Fruit fly (Drosophila melanogaster): ENCODE measurements around the gene CDase.
A peak's percentile ranks its signal among the peaks of the same experiment; 100 is the strongest.

Gene CDase

DNA sequence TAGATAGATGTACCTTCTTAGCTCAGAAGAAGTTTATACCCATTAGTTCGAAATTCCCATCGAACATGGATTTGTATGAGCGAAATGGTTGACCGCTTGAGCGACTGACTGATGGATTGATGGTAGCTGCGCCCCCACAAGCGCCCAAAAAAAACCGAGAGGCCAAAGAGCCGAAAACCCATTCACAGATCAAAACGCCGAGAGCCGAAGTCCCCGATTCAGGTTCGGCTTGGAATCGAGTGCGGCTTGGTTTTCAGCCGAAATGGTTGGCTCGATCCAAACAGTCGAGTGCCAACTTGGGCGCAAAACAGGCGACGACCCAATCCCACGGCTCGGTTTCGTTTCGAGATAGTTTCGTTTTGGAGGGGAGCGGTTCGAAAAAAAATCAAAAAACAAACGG, 866 bp downstream of the CDase start:
- no peak for TF ChIP-seq Hr96 (GFP tag; optimal IDR thresholded peaks at IDR 0.05)
- no peak for TF ChIP-seq bab1 (GFP tag; optimal IDR thresholded peaks at IDR 0.05)
- no peak for TF ChIP-seq Clk (GFP tag; optimal IDR thresholded peaks at IDR 0.05)
- no peak for TF ChIP-seq kay (GFP tag; ENCODE audit: borderline replicate concordance)
- no peak for TF ChIP-seq CG1620 (GFP tag; optimal IDR thresholded peaks at IDR 0.05)
- no peak for TF ChIP-seq CG7101 (tag; optimal IDR thresholded peaks at IDR 0.05)
- no peak for TF ChIP-seq tj (GFP tag; optimal IDR thresholded peaks at IDR 0.05)
- no peak for TF ChIP-seq ovo (GFP tag; optimal IDR thresholded peaks at IDR 0.05)
- no peak for TF ChIP-seq cnc (optimal IDR thresholded peaks at IDR 0.05)
- no peak for TF ChIP-seq CG11617 (GFP tag; optimal IDR thresholded peaks at IDR 0.05)
- TF ChIP-seq CG33017 (tag; optimal IDR thresholded peaks at IDR 0.05), result no peak
- no peak for TF ChIP-seq pad (GFP tag; optimal IDR thresholded peaks at IDR 0.05)
- TF ChIP-seq cic (GFP tag; optimal IDR thresholded peaks at IDR 0.05), result no peak
- TF ChIP-seq CG14711 (tag; optimal IDR thresholded peaks at IDR 0.05), result no peak
- TF ChIP-seq CG5204 (GFP tag; optimal IDR thresholded peaks at IDR 0.05), result no peak

DNA sequence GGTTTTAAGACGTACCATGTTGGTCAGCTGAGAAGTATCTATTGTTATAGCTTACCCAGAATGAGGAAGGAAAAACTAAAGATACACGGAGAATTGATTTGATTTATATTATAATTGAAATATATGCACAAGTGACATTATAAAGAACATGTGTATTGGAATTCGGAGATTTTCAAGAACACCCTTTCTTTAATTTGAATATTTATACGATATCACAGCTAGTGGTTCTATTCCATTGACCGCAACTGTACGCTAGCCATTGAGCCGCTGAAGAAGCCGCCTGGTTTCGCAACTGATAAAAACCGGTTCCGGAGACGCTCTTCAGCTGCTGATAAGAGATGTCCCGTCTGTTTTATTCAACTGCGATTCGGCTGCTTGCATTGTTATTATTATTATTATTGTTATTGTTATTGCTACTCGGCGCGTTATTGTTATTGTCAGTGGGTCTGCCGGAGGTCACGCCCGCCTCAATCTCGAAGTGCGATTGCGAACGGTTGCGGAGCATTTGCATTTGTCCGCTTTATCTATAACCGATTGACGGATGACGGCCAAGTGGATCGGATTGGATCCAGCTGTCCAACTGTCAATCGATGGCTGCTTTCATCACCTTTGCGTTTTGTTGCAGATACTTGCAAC, 2.4 kb downstream of the CDase start:
- TF ChIP-seq cnc (optimal IDR thresholded peaks at IDR 0.05) (no peak), CG1620 (GFP tag; optimal IDR thresholded peaks at IDR 0.05) (no peak), ovo (GFP tag; optimal IDR thresholded peaks at IDR 0.05) (no peak), cic (GFP tag; optimal IDR thresholded peaks at IDR 0.05) (no peak), kay (GFP tag; ENCODE audit: borderline replicate concordance) (no peak), Crg-1 (GFP tag; optimal IDR thresholded peaks at IDR 0.05) (no peak), CG5204 (GFP tag; optimal IDR thresholded peaks at IDR 0.05) (no peak), CG7045 (GFP tag; optimal IDR thresholded peaks at IDR 0.05) (no peak), bab1 (GFP tag; optimal IDR thresholded peaks at IDR 0.05) (no peak), pad (GFP tag; optimal IDR thresholded peaks at IDR 0.05) (no peak), toe (GFP tag; optimal IDR thresholded peaks at IDR 0.05) (no peak), CG33017 (tag; optimal IDR thresholded peaks at IDR 0.05) (no peak), tj (GFP tag; optimal IDR thresholded peaks at IDR 0.05) (no peak), Hr96 (GFP tag; optimal IDR thresholded peaks at IDR 0.05) (no peak), CG7101 (tag; optimal IDR thresholded peaks at IDR 0.05) (no peak), Clk (GFP tag; optimal IDR thresholded peaks at IDR 0.05) (no peak), Mnt (GFP tag; optimal IDR thresholded peaks at IDR 0.05) (no peak)

DNA sequence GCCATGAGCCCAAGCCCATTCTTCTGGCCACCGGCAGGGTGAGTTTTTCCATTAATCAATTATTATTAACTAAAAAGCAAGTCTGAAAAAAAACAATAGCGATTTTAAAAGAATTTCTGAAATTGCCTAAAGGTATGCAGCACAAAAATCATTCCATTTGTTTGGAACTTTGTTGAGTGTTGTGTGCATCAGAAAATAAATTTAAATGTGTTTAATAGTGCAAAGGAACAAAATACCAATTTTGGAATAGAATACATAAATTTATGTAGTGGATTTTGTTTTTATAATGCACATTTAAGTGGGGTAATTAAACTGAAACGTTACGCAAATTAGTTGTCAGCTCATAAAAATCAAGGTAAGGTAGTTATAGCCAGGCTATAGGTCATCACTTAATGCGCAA, 4.9 kb downstream of the CDase start:
- TF ChIP-seq Hr96 (GFP tag; optimal IDR thresholded peaks at IDR 0.05), result no peak
- no peak for TF ChIP-seq CG7045 (GFP tag; optimal IDR thresholded peaks at IDR 0.05)
- TF ChIP-seq CG33017 (tag; optimal IDR thresholded peaks at IDR 0.05), result no peak
- no peak for TF ChIP-seq kay (GFP tag; ENCODE audit: borderline replicate concordance)
- no peak for TF ChIP-seq ovo (GFP tag; optimal IDR thresholded peaks at IDR 0.05)
- TF ChIP-seq CG11617 (GFP tag; optimal IDR thresholded peaks at IDR 0.05), result no peak
- TF ChIP-seq toe (GFP tag; optimal IDR thresholded peaks at IDR 0.05), result no peak
- no peak for TF ChIP-seq CG1620 (GFP tag; optimal IDR thresholded peaks at IDR 0.05)
- TF ChIP-seq CG5204 (GFP tag; optimal IDR thresholded peaks at IDR 0.05), result no peak
- TF ChIP-seq tj (GFP tag; optimal IDR thresholded peaks at IDR 0.05), result no peak
- no peak for TF ChIP-seq CG7101 (tag; optimal IDR thresholded peaks at IDR 0.05)
- TF ChIP-seq Crg-1 (GFP tag; optimal IDR thresholded peaks at IDR 0.05), result no peak

DNA sequence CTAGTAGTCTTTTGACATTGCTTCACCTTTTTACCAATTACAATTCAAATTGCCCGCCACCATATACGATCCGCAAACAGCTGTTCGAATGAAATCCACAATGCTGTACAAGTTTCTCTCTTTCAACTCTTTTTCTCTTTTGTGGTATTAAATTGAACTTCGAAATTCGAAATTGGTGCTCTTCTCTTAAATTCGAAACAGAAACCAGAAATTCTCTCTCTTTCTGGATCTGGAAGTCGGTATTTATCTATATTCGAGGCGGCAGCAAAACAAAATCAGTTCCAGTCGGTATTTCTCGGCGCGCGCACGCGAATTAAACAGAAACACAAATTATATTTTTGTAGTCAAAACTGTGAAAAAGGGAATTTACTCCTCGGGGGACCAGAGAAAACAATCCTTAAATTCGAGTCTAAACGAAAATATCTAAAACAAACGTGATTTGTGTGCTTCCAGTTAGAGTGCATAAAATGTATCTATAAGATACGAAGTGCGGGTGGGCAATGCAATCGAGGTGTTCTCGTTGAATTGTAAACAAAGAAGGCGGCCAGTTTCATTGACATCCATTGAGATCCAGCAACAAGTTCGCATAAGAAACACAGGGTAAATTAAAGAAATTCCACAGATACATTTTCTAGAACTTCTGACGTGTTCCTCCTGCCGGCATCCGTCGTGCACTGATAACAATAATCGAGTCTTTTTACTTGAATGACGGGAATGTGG, 6.6 kb downstream of the CDase start, which contains the start of gene PH4alphaEFB:
PH4alphaEFB (plus strand) TSS at position 276 of the 720 bp plus-strand sequence.
- TF ChIP-seq cnc (optimal IDR thresholded peaks at IDR 0.05) (no peak), pad (GFP tag; optimal IDR thresholded peaks at IDR 0.05) (no peak), CG7101 (tag; optimal IDR thresholded peaks at IDR 0.05) (no peak), CG11617 (GFP tag; optimal IDR thresholded peaks at IDR 0.05) (peak; percentile 7), bab1 (GFP tag; optimal IDR thresholded peaks at IDR 0.05) (peak; percentile 18), kay (GFP tag; ENCODE audit: borderline replicate concordance) (peak; percentile 74), CG12768 (GFP tag; optimal IDR thresholded peaks at IDR 0.05) (no peak), CG33017 (tag; optimal IDR thresholded peaks at IDR 0.05) (no peak), toe (GFP tag; optimal IDR thresholded peaks at IDR 0.05) (no peak), Mnt (GFP tag; optimal IDR thresholded peaks at IDR 0.05) (peak; percentile 11), Clk (GFP tag; optimal IDR thresholded peaks at IDR 0.05) (no peak), tj (GFP tag; optimal IDR thresholded peaks at IDR 0.05) (peak; percentile 30), CG5204 (GFP tag; optimal IDR thresholded peaks at IDR 0.05) (no peak), CG1620 (GFP tag; optimal IDR thresholded peaks at IDR 0.05) (no peak), CG7045 (GFP tag; optimal IDR thresholded peaks at IDR 0.05) (no peak), Crg-1 (GFP tag; optimal IDR thresholded peaks at IDR 0.05) (no peak)

DNA sequence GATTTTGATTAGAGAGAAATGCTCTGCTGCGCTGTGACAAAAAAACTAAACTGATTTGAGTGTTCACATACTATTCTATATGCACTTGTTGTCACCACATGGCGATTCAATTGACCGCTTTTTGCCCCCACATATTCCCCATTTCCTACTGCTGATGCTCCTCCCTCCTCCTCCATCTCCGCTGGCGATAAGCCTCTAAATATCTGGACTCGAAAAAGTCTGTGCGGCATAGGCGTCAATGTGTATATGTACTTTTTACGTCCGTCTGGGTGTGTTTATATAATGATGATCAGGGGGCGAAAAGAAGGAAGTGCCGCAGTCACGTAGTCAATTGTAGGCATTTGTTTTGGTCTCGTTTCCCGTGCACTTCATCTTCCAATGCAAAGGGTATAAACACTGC, 7.2 kb downstream of the CDase start:
- TF ChIP-seq CG12768 (GFP tag; optimal IDR thresholded peaks at IDR 0.05), result peak; percentile 54
- no peak for TF ChIP-seq CG11617 (GFP tag; optimal IDR thresholded peaks at IDR 0.05)
- TF ChIP-seq CG33017 (tag; optimal IDR thresholded peaks at IDR 0.05), result no peak
- TF ChIP-seq cic (GFP tag; optimal IDR thresholded peaks at IDR 0.05), result peak; percentile 76
- peak; percentile 14 for TF ChIP-seq Mnt (GFP tag; optimal IDR thresholded peaks at IDR 0.05)

DNA sequence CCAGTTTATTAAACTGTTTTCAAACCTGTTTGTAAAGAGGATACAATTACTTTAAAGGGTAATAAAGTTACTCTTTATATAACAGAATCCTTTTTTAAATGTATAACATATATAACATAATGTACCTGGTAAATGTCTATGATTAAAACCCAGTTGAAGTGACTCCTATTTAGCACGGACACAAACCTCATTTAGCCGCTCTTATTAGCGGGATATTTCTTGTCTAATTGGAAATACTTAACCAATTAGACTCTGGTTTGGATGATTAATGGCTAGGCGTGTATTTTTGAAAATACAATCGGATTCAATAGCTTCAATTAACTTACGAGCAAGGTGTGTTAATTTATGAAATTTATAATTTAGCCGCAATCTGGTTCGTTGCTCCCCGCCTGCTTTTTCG, 7.7 kb downstream of the CDase start:
- TF ChIP-seq CG1620 (GFP tag; optimal IDR thresholded peaks at IDR 0.05) (no peak), CG12768 (GFP tag; optimal IDR thresholded peaks at IDR 0.05) (no peak), CG11617 (GFP tag; optimal IDR thresholded peaks at IDR 0.05) (no peak), kay (GFP tag; ENCODE audit: borderline replicate concordance) (no peak), CG5204 (GFP tag; optimal IDR thresholded peaks at IDR 0.05) (no peak), Crg-1 (GFP tag; optimal IDR thresholded peaks at IDR 0.05) (no peak), Hr96 (GFP tag; optimal IDR thresholded peaks at IDR 0.05) (no peak), tj (GFP tag; optimal IDR thresholded peaks at IDR 0.05) (no peak), CG7045 (GFP tag; optimal IDR thresholded peaks at IDR 0.05) (no peak), Mnt (GFP tag; optimal IDR thresholded peaks at IDR 0.05) (no peak), Clk (GFP tag; optimal IDR thresholded peaks at IDR 0.05) (no peak), bab1 (GFP tag; optimal IDR thresholded peaks at IDR 0.05) (no peak), toe (GFP tag; optimal IDR thresholded peaks at IDR 0.05) (no peak), CG14711 (tag; optimal IDR thresholded peaks at IDR 0.05) (no peak), ovo (GFP tag; optimal IDR thresholded peaks at IDR 0.05) (no peak), CG7101 (tag; optimal IDR thresholded peaks at IDR 0.05) (no peak)
